Fruit fly (Drosophila melanogaster) whole organism, embryonic: Measurements from ENCODE around the gene UQCR-14.
A peak's percentile ranks its signal among the peaks of the same experiment; 100 is the strongest.

Source experiments
- Blimp-1 ChIP-seq: fragments of 200-800 bp; sonication (Bioruptor generic); optimal IDR thresholded peaks from 3 replicates; lab custom pipeline; 2018; ENCODE audit warnings: missing biosample characterization, missing genetic modification characterization, mild to moderate bottlenecking, moderate library complexity, missing genetic modification reagents
- CG1024 ChIP-seq: fragments of 200-800 bp; sonication (Bioruptor generic); IDR thresholded peaks from 2 replicates; pipeline ENCODE4 v1.3.6; 2022; ENCODE audit warnings: missing biosample characterization, missing genetic modification characterization
- CG13624 ChIP-seq: fragments of 200-800 bp; sonication (Bioruptor generic); optimal IDR thresholded peaks from 2 replicates; lab custom pipeline; 2016; ENCODE audit warnings: missing biosample characterization, missing genetic modification characterization
- CG14710 ChIP-seq: fragments of 200-800 bp; sonication (Bioruptor generic); optimal IDR thresholded peaks from 3 replicates; lab custom pipeline; 2019; ENCODE audit warnings: missing biosample characterization, mild to moderate bottlenecking, missing genetic modification characterization, moderate library complexity
- CG1647 ChIP-seq: fragments of 200-800 bp; sonication (Bioruptor generic); optimal IDR thresholded peaks from 3 replicates; lab custom pipeline; 2016; ENCODE audit warnings: missing biosample characterization, missing genetic modification characterization
- CG16863 ChIP-seq: fragments of 200-800 bp; sonication (Bioruptor generic); optimal IDR thresholded peaks from 3 replicates; lab custom pipeline; 2016; ENCODE audit warnings: missing biosample characterization, missing genetic modification characterization
- CG17328 ChIP-seq: fragments of 200-800 bp; sonication (Bioruptor generic); IDR thresholded peaks from 2 replicates; pipeline ENCODE4 v1.3.6; 2022; ENCODE audit warnings: missing biosample characterization, missing genetic modification characterization
- CG18262 ChIP-seq: fragments of 200-800 bp; optimal IDR thresholded peaks from 3 replicates; lab custom pipeline; 2019; ENCODE audit warnings: missing biosample characterization, mild to moderate bottlenecking, missing genetic modification characterization, moderate library complexity
- CG18764 ChIP-seq: fragments of 200-800 bp; sonication (Bioruptor generic); optimal IDR thresholded peaks from 3 replicates; lab custom pipeline; 2016; ENCODE audit warnings: missing biosample characterization, missing genetic modification characterization
- CG2116 ChIP-seq: fragments of 200-800 bp; sonication (Bioruptor generic); optimal IDR thresholded peaks from 3 replicates; lab custom pipeline; 2018; ENCODE audit warnings: missing biosample characterization, mild to moderate bottlenecking, missing genetic modification characterization
- CG2199 ChIP-seq: fragments of 200-800 bp; sonication (Bioruptor generic); IDR thresholded peaks from 3 replicates; pipeline ENCODE4 v1.3.6; 2022; ENCODE audit warnings: missing biosample characterization, missing genetic modification characterization
- CG30403 ChIP-seq: fragments of 200-800 bp; sonication (Bioruptor generic); optimal IDR thresholded peaks from 3 replicates; lab custom pipeline; 2016; ENCODE audit warnings: missing biosample characterization, missing genetic modification characterization
- CG3838 ChIP-seq: fragments of 200-800 bp; sonication (Bioruptor generic); optimal IDR thresholded peaks from 3 replicates; lab custom pipeline; 2016; ENCODE audit warnings: missing biosample characterization, missing genetic modification characterization
- CG4617 ChIP-seq: fragments of 200-800 bp; sonication (Bioruptor generic); optimal IDR thresholded peaks from 3 replicates; lab custom pipeline; 2016; ENCODE audit warnings: missing biosample characterization, missing genetic modification characterization, borderline replicate concordance
- CG5953 ChIP-seq: fragments of 200-800 bp; sonication (Bioruptor generic); IDR thresholded peaks from 2 replicates; pipeline ENCODE4 v1.3.6; 2022; ENCODE audit warnings: missing biosample characterization, missing genetic modification characterization
- CG8290 ChIP-seq, 3 experiments: fragments of 200-800 bp; sonication (Bioruptor generic); optimal IDR thresholded peaks; 2 replicates each; lab custom pipeline; 2016 to 2019; ENCODE audit warnings: missing biosample characterization in 3 of 3, missing genetic modification characterization in 3 of 3, mild to moderate bottlenecking in 2 of 3, moderate library complexity in 1 of 3
- CHES-1-like ChIP-seq: fragments of 200-800 bp; sonication (Bioruptor generic); optimal IDR thresholded peaks from 2 replicates; lab custom pipeline; 2016; ENCODE audit warnings: missing biosample characterization, missing genetic modification characterization
- Dll ChIP-seq: fragments of 200-800 bp; sonication (Bioruptor generic); IDR thresholded peaks from 4 replicates; pipeline ENCODE4 v1.3.6; 2022; ENCODE audit warnings: missing biosample characterization, missing genetic modification characterization; ENCODE audit not compliant: partially characterized antibody
- HHEX ChIP-seq: fragments of 200-800 bp; sonication (Bioruptor generic); optimal IDR thresholded peaks from 3 replicates; lab custom pipeline; 2017; ENCODE audit warnings: missing biosample characterization, mild to moderate bottlenecking, missing genetic modification characterization, missing genetic modification reagents
- Hmx ChIP-seq: fragments of 200-800 bp; sonication (Bioruptor generic); optimal IDR thresholded peaks from 2 replicates; lab custom pipeline; 2016; ENCODE audit warnings: missing biosample characterization, missing genetic modification characterization
- Max ChIP-seq: fragments of 200-800 bp; sonication (Bioruptor generic); optimal IDR thresholded peaks from 2 replicates; lab custom pipeline; 2016; ENCODE audit warnings: missing biosample characterization, mild to moderate bottlenecking, missing genetic modification characterization
- NC2β ChIP-seq: fragments of 200-800 bp; sonication (Bioruptor generic); optimal IDR thresholded peaks from 2 replicates; lab custom pipeline; 2016; ENCODE audit warnings: missing biosample characterization, missing genetic modification characterization
- Oaz ChIP-seq: fragments of 200-800 bp; sonication (Bioruptor generic); IDR thresholded peaks from 2 replicates; pipeline ENCODE4 v1.3.6; 2022; ENCODE audit warnings: missing biosample characterization, missing genetic modification characterization
- Oli ChIP-seq: fragments of 200-800 bp; sonication (Bioruptor generic); optimal IDR thresholded peaks from 2 replicates; lab custom pipeline; 2018; ENCODE audit warnings: missing biosample characterization, mild to moderate bottlenecking, missing genetic modification characterization, moderate library complexity
- Opbp ChIP-seq: fragments of 200-800 bp; sonication (Bioruptor generic); IDR thresholded peaks from 3 replicates; pipeline ENCODE4 v1.3.6; 2022; ENCODE audit warnings: missing biosample characterization, missing genetic modification characterization; ENCODE audit not compliant: partially characterized antibody
- Optix ChIP-seq: fragments of 200-800 bp; sonication (Bioruptor generic); IDR thresholded peaks from 3 replicates; pipeline ENCODE4 v1.3.6; 2022; ENCODE audit warnings: missing biosample characterization, missing genetic modification characterization
- Xbp1 ChIP-seq: fragments of 200-800 bp; sonication (Bioruptor generic); optimal IDR thresholded peaks from 3 replicates; lab custom pipeline; 2016; ENCODE audit warnings: missing biosample characterization, mild to moderate bottlenecking, missing genetic modification characterization
- crp ChIP-seq, 2 experiments: fragments of 200-800 bp; sonication (Bioruptor generic); optimal IDR thresholded peaks; 2 replicates in 1 of 2; 3 replicates in 1 of 2; lab custom pipeline; 2017; ENCODE audit warnings: missing biosample characterization in 2 of 2, missing genetic modification characterization in 2 of 2, mild to moderate bottlenecking in 1 of 2, moderate library complexity in 1 of 2
- dm ChIP-seq: fragments of 200-800 bp; sonication (Bioruptor generic); optimal IDR thresholded peaks from 3 replicates; lab custom pipeline; 2016; ENCODE audit warnings: missing biosample characterization, missing genetic modification characterization
- dysf ChIP-seq: fragments of 200-800 bp; sonication (Bioruptor generic); IDR thresholded peaks from 3 replicates; pipeline ENCODE4 v1.3.6; 2022; ENCODE audit warnings: missing biosample characterization, missing genetic modification characterization
- fu2 ChIP-seq: fragments of 200-800 bp; sonication (Bioruptor generic); optimal IDR thresholded peaks from 2 replicates; lab custom pipeline; 2016; ENCODE audit warnings: missing biosample characterization, missing genetic modification characterization
- hkb ChIP-seq, 2 experiments: fragments of 200-800 bp in 1 of 2; fragments of >200 bp in 1 of 2; sonication (Bioruptor generic) in 1 of 2; IDR thresholded peaks in 1 of 2; optimal IDR thresholded peaks in 1 of 2; 2 replicates each; pipeline versions ENCODE4 v1.3.6 to Lab custom; 2017 to 2022; ENCODE audit warnings: missing biosample characterization in 1 of 2, missing genetic modification characterization in 1 of 2
- jing ChIP-seq: fragments of 200-800 bp; sonication (Bioruptor generic); optimal IDR thresholded peaks from 2 replicates; lab custom pipeline; 2018; ENCODE audit warnings: missing biosample characterization, mild to moderate bottlenecking, missing genetic modification characterization
- jumu ChIP-seq: fragments of 200-800 bp; sonication (Bioruptor generic); optimal IDR thresholded peaks from 3 replicates; lab custom pipeline; 2016; ENCODE audit warnings: missing biosample characterization, missing genetic modification characterization
- kni ChIP-seq: fragments of 200-800 bp; sonication (Bioruptor generic); optimal IDR thresholded peaks from 3 replicates; lab custom pipeline; 2017; ENCODE audit warnings: mild to moderate bottlenecking, missing biosample characterization, missing genetic modification reagents, missing genetic modification characterization
- lbe ChIP-seq: fragments of 200-800 bp; sonication (Bioruptor generic); optimal IDR thresholded peaks from 2 replicates; lab custom pipeline; 2016; ENCODE audit warnings: missing biosample characterization, mild to moderate bottlenecking, missing genetic modification characterization
- mam ChIP-seq: fragments of 200-800 bp; sonication (Bioruptor generic); optimal IDR thresholded peaks from 3 replicates; lab custom pipeline; 2016; ENCODE audit warnings: missing biosample characterization, missing genetic modification characterization
- row ChIP-seq: fragments of 200-800 bp; sonication (Bioruptor generic); IDR thresholded peaks from 3 replicates; pipeline ENCODE4 v1.3.6; 2022; ENCODE audit warnings: missing biosample characterization, missing genetic modification characterization
- sd ChIP-seq: fragments of 200-800 bp; sonication (Bioruptor generic); optimal IDR thresholded peaks from 3 replicates; lab custom pipeline; 2018; ENCODE audit warnings: missing biosample characterization, mild to moderate bottlenecking, missing genetic modification characterization, moderate library complexity
- sens ChIP-seq: fragments of 200-800 bp; sonication (Bioruptor generic); peaks from one replicate; lab custom pipeline; 2016; ENCODE audit warnings: missing biosample characterization, missing genetic modification characterization
- sqz ChIP-seq: fragments of 200-800 bp; sonication (Bioruptor generic); optimal IDR thresholded peaks from 3 replicates; lab custom pipeline; 2018; ENCODE audit warnings: missing biosample characterization, mild to moderate bottlenecking, missing genetic modification characterization
- stwl ChIP-seq: fragments of 200-800 bp; sonication (Bioruptor generic); optimal IDR thresholded peaks from 3 replicates; lab custom pipeline; 2018; ENCODE audit warnings: missing biosample characterization, mild to moderate bottlenecking, missing genetic modification characterization, moderate library complexity
- tin ChIP-seq: fragments of 200-800 bp; sonication (Bioruptor generic); optimal IDR thresholded peaks from 3 replicates; lab custom pipeline; 2016; ENCODE audit warnings: missing biosample characterization, missing genetic modification characterization
- tna ChIP-seq: fragments of 200-800 bp; sonication (Bioruptor generic); IDR thresholded peaks from 2 replicates; pipeline ENCODE4 v1.3.6; 2022; ENCODE audit warnings: missing biosample characterization, missing genetic modification characterization; ENCODE audit not compliant: partially characterized antibody
- vnd ChIP-seq: fragments of 200-800 bp; sonication (Bioruptor generic); IDR thresholded peaks from 3 replicates; pipeline ENCODE4 v1.3.6; 2022; ENCODE audit warnings: missing biosample characterization, missing genetic modification characterization; ENCODE audit not compliant: partially characterized antibody
- vvl ChIP-seq: fragments of 200-800 bp; sonication (Bioruptor generic); IDR thresholded peaks from 2 replicates; pipeline ENCODE4 v1.3.6; 2022; ENCODE audit warnings: missing biosample characterization, missing genetic modification characterization
- zen ChIP-seq: fragments of 200-800 bp; sonication (Bioruptor generic); optimal IDR thresholded peaks from 3 replicates; lab custom pipeline; 2018; ENCODE audit warnings: missing biosample characterization, mild to moderate bottlenecking, missing genetic modification characterization, moderate library complexity

Gene UQCR-14

dm6 chrX:16296423-16297292, 10.6 kb downstream of the UQCR-14 start, which contains the start of gene CG3632 (continued):
- peak; percentile 60 for TF ChIP-seq lbe (GFP tag; lab: Kevin White, UChicago)
- no peak for TF ChIP-seq Optix (GFP tag; lab: Robert Waterston, UW)
- no peak for TF ChIP-seq Max (GFP tag; lab: Kevin White, UChicago)
- peak; percentile 46 for TF ChIP-seq row
- TF ChIP-seq Dll (GFP tag; lab: Robert Waterston, UW), result peak; percentile 65; the same call in 3 of the 4 replicates
- TF ChIP-seq Hmx (GFP tag; lab: Kevin White, UChicago), result no peak
- peak; percentile 92 for TF ChIP-seq CG3838 (GFP tag; lab: Kevin White, UChicago)
- peak; percentile 64 for TF ChIP-seq sd (tag; lab: Kevin White, UChicago)
- TF ChIP-seq HHEX (GFP tag; lab: Kevin White, UChicago), result no peak
- TF ChIP-seq CG17328, result no peak
- peak; percentile 17 for TF ChIP-seq CG8290 (GFP tag; optimal IDR thresholded peaks at IDR 0.05; lab: Kevin White, UChicago)
- TF ChIP-seq CG8290 (tag; optimal IDR thresholded peaks at IDR 0.05; lab: Kevin White, UChicago), result peak in 1 of 2 experiments; percentile 81
- peak; percentile 73 for TF ChIP-seq tna (GFP tag; lab: Robert Waterston, UW)
- no peak for TF ChIP-seq Oli
- TF ChIP-seq CG14710 (tag; lab: Kevin White, UChicago), result peak; percentile 34
- peak; percentile 56 for TF ChIP-seq CG13624 (GFP tag; lab: Kevin White, UChicago)
- TF ChIP-seq Opbp, result peak; percentile 89
- TF ChIP-seq CG18262 (tag; lab: Kevin White, UChicago), result no peak
- TF ChIP-seq zen (tag; lab: Kevin White, UChicago), result no peak
- peak; percentile 48 for TF ChIP-seq CG30403 (GFP tag; lab: Kevin White, UChicago)
- TF ChIP-seq sqz, result no peak
- TF ChIP-seq hkb (optimal IDR thresholded peaks at IDR 0.05; lab: Kevin White, UChicago), result no peak
- TF ChIP-seq hkb (GFP tag; IDR thresholded peaks at IDR 0.05; lab: Robert Waterston, UW), result no peak
- no peak for TF ChIP-seq CG1024 (GFP tag; lab: Robert Waterston, UW)
- TF ChIP-seq CG1647, result peak; percentile 28
- peak; percentile 19 for TF ChIP-seq jumu (GFP tag; lab: Kevin White, UChicago)
- TF ChIP-seq NC2β (GFP tag; lab: Kevin White, UChicago), result peak; percentile 27
- TF ChIP-seq Oaz (GFP tag; lab: Robert Waterston, UW), result no peak
- TF ChIP-seq CG2116 (GFP tag; lab: Kevin White, UChicago), result peak; percentile 85
- TF ChIP-seq vnd (GFP tag; lab: Robert Waterston, UW), result peak; percentile 71
- TF ChIP-seq kni (GFP tag; lab: Kevin White, UChicago), result no peak
- TF ChIP-seq Xbp1 (GFP tag; lab: Kevin White, UChicago), result peak; percentile 42
- TF ChIP-seq vvl (GFP tag; lab: Robert Waterston, UW), result peak; percentile 73
- peak; percentile 90 for TF ChIP-seq sens
- TF ChIP-seq fu2 (GFP tag; lab: Kevin White, UChicago), result peak; percentile 15
- peak; percentile 39 for TF ChIP-seq CHES-1-like (GFP tag; lab: Kevin White, UChicago)
- no peak for TF ChIP-seq dysf (GFP tag; lab: Robert Waterston, UW)
- TF ChIP-seq tin, result peak; percentile 51
- TF ChIP-seq crp (GFP tag; optimal IDR thresholded peaks at IDR 0.05; lab: Kevin White, UChicago), result peak in 1 of 2 experiments; percentile 60
- TF ChIP-seq CG5953 (GFP tag; lab: Robert Waterston, UW), result no peak
- TF ChIP-seq stwl (tag; lab: Kevin White, UChicago), result peak; percentile 98
- peak; percentile 6 for TF ChIP-seq CG18764 (GFP tag; lab: Kevin White, UChicago)
- peak; percentile 23 for TF ChIP-seq dm (GFP tag; lab: Kevin White, UChicago)
- TF ChIP-seq CG2199 (GFP tag; lab: Robert Waterston, UW), result 0 out of 3 replicates have a peak, but pooled peaks have one; percentile 66
- peak; percentile 62 for TF ChIP-seq Blimp-1
- TF ChIP-seq CG16863 (GFP tag; lab: Kevin White, UChicago), result peak; percentile 31
- TF ChIP-seq mam (GFP tag; lab: Kevin White, UChicago), result peak; percentile 62
- peak; percentile 71 for TF ChIP-seq CG4617 (GFP tag; lab: Kevin White, UChicago)
- no peak for TF ChIP-seq jing (GFP tag; lab: Kevin White, UChicago)
